Fruit fly (Drosophila melanogaster) whole organism: ENCODE data around the gene rdx.

ENCODE experiments used
- CG8478 ChIP-seq: fragments of >200 bp; optimal IDR thresholded peaks from 2 replicates; lab custom pipeline; 2018; ENCODE audit warnings: inconsistent platforms
- Dll ChIP-seq: fragments of >200 bp; optimal IDR thresholded peaks from 2 replicates; lab custom pipeline; 2017
- EcR ChIP-seq, 2 experiments: fragments of >200 bp; optimal IDR thresholded peaks; 2 replicates each; lab custom pipeline; 2017; ENCODE audit warnings: missing biosample characterization in 2 of 2, missing genetic modification characterization in 2 of 2, missing genetic modification reagents in 2 of 2
- pan ChIP-seq: fragments of >200 bp; optimal IDR thresholded peaks from 2 replicates; lab custom pipeline; 2017
- psq ChIP-seq: fragments of >200 bp; optimal IDR thresholded peaks from 2 replicates; lab custom pipeline; 2017
- usp ChIP-seq: fragments of >200 bp; optimal IDR thresholded peaks from 2 replicates; lab custom pipeline; 2017; ENCODE audit warnings: missing biosample characterization, missing genetic modification characterization, mixed read lengths

DNA sequence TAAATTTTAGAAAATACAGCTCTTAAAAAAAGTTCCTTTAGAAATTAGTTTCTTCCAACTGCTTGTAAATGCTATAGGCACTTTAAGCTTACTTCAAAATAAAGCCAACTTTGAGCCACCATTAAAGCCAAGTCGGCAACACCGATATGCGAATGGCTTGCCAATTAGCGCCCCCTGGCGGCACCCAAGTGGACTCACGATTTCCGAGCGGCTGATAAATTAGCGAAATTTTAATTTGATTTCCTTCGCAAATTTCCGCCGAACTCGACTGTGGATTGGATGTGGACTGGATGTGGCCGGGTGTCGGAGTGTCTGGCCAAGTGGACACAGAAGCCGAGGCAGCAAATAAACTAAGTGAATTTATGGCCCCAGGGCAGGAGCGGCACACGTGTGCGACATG, 83.6 kb downstream of the rdx start, which contains the start of gene CG31517:
- TF ChIP-seq EcR (GFP tag; optimal IDR thresholded peaks at IDR 0.05; lab: Kevin White, UChicago) (no peak), psq (lab: Kevin White, UChicago) (no peak), usp (GFP tag; lab: Kevin White, UChicago) (no peak), CG8478 (no peak), pan (lab: Kevin White, UChicago) (no peak), Dll (lab: Kevin White, UChicago) (no peak)
